Fruit fly (Drosophila melanogaster): ENCODE results near the gene Meltrin.

The Meltrin gene

DNA sequence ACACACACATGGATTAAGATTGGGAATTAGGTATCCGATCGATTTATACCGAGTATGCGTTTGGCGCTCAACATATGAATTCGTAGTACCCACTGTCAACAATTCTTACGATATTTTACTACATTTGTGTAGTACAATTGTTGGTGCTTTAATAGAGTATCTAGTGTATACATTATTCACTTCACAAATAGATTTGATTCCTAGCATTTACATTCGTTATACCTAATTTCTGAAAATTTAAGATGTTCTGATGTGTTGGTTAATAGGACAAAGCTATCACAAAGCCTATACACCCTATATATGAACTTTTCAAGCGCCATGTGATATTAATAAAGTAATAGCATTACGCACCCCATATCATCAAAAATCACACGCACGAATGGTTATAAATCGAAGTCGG is 72.4 kb downstream of the Meltrin start:
- peak; percentile 31 for TF ChIP-seq fru (GFP tag; optimal IDR thresholded peaks at IDR 0.05)
- TF ChIP-seq usp (GFP tag; optimal IDR thresholded peaks at IDR 0.05) = no peak
- TF ChIP-seq brk (GFP tag; optimal IDR thresholded peaks at IDR 0.05) = peak; percentile 26
- peak in 1 of 2 experiments; percentile 0 for TF ChIP-seq foxo (GFP tag; optimal IDR thresholded peaks at IDR 0.05)
- no peak for TF ChIP-seq rgr (GFP tag; optimal IDR thresholded peaks at IDR 0.05)

DNA sequence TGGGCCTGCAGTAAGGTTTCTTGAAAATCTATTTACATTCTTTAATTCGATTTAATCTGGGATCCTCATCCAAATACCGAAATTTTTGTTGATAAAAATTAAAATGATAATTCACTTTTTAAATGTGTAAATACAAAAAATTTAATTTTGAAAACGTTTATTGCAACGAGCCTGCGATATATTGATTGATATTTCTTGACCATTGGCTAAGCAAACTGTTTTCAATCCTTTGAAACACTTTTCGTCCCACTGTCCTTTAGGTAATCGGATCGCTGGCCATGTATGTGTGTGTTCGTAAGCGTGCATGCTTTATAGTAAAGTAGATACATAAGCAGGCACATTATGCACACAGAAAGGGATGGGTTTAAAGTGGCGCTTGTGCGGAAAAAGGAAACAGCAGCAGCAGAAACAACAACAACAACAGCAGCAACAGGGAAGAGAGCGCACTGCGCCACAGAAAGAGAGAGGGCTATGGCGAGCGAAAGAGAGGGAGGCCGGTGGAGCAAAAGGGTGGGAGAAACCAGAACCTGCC is 72.9 kb downstream of the Meltrin start:
- no peak for TF ChIP-seq Hr83 (GFP tag; optimal IDR thresholded peaks at IDR 0.05; ENCODE audit: poor library complexity, severe bottlenecking)
- no peak for TF ChIP-seq Dfd (GFP tag; optimal IDR thresholded peaks at IDR 0.05)
- no peak for TF ChIP-seq Rel (GFP tag; optimal IDR thresholded peaks at IDR 0.05)
- no peak for TF ChIP-seq Rel (tag; optimal IDR thresholded peaks at IDR 0.05)
- TF ChIP-seq CG32264 (GFP tag; optimal IDR thresholded peaks at IDR 0.05) = peak; percentile 5
- peak; percentile 45 for TF ChIP-seq psq (GFP tag; optimal IDR thresholded peaks at IDR 0.05)
- peak; percentile 78 for TF ChIP-seq ey (GFP tag; optimal IDR thresholded peaks at IDR 0.05)
- no peak for TF ChIP-seq lola (GFP tag; optimal IDR thresholded peaks at IDR 0.05)
- TF ChIP-seq tai (GFP tag; optimal IDR thresholded peaks at IDR 0.05) = no peak
- TF ChIP-seq Mio (GFP tag; optimal IDR thresholded peaks at IDR 0.05) = no peak
- peak; percentile 57 for TF ChIP-seq Hnf4 (GFP tag; optimal IDR thresholded peaks at IDR 0.05)
- peak in 1 of 2 experiments; percentile 75 for TF ChIP-seq foxo (GFP tag; optimal IDR thresholded peaks at IDR 0.05)
- no peak for TF ChIP-seq CG9705 (GFP tag; optimal IDR thresholded peaks at IDR 0.05)
- TF ChIP-seq usp (GFP tag; optimal IDR thresholded peaks at IDR 0.05) = no peak
- TF ChIP-seq dmrt93B (GFP tag; optimal IDR thresholded peaks at IDR 0.05) = peak; percentile 60
- peak; percentile 75 for TF ChIP-seq br (GFP tag; optimal IDR thresholded peaks at IDR 0.05)
- no peak for TF ChIP-seq pan (optimal IDR thresholded peaks at IDR 0.05)
- TF ChIP-seq woc (GFP tag; optimal IDR thresholded peaks at IDR 0.05) = peak; percentile 69
- TF ChIP-seq GATAd (GFP tag; optimal IDR thresholded peaks at IDR 0.05) = no peak
- no peak for TF ChIP-seq CrebA (GFP tag; optimal IDR thresholded peaks at IDR 0.05; ENCODE audit: borderline replicate concordance)
- no peak for TF ChIP-seq Abd-B (GFP tag; optimal IDR thresholded peaks at IDR 0.05)
- peak; percentile 83 for TF ChIP-seq fru (GFP tag; optimal IDR thresholded peaks at IDR 0.05)
- TF ChIP-seq Jra (GFP tag; optimal IDR thresholded peaks at IDR 0.05) = no peak
- TF ChIP-seq N (GFP tag; optimal IDR thresholded peaks at IDR 0.05) = no peak
- peak; percentile 75 for TF ChIP-seq Sp1 (GFP tag; optimal IDR thresholded peaks at IDR 0.05)
- peak; percentile 84 for TF ChIP-seq h (GFP tag; optimal IDR thresholded peaks at IDR 0.05)
- TF ChIP-seq OdsH (GFP tag; optimal IDR thresholded peaks at IDR 0.05) = peak; percentile 76
- peak; percentile 36 for TF ChIP-seq Dif (GFP tag; optimal IDR thresholded peaks at IDR 0.05; ENCODE audit: partially characterized antibody)
- peak; percentile 9 for TF ChIP-seq dsf (GFP tag; optimal IDR thresholded peaks at IDR 0.05; ENCODE audit: borderline replicate concordance)
- TF ChIP-seq dl (GFP tag; optimal IDR thresholded peaks at IDR 0.05; ENCODE audit: insufficient read depth in 1 of 2, partially characterized antibody in 2 of 2) = peak; percentile 37 to 58
- peak; percentile 28 for TF ChIP-seq sage (GFP tag; optimal IDR thresholded peaks at IDR 0.05)
- peak; percentile 11 for TF ChIP-seq sv (GFP tag; optimal IDR thresholded peaks at IDR 0.05)
- no peak for TF ChIP-seq Hr78 (GFP tag; optimal IDR thresholded peaks at IDR 0.05)
- no peak for TF ChIP-seq Myc (optimal IDR thresholded peaks at IDR 0.05)
- TF ChIP-seq Vsx2 (GFP tag; optimal IDR thresholded peaks at IDR 0.05; ENCODE audit: partially characterized antibody) = no peak
- no peak for TF ChIP-seq jim (GFP tag; optimal IDR thresholded peaks at IDR 0.05)
- TF ChIP-seq rgr (GFP tag; optimal IDR thresholded peaks at IDR 0.05) = peak; percentile 80
- peak; percentile 64 for TF ChIP-seq HLH106 (tag; optimal IDR thresholded peaks at IDR 0.05)

DNA sequence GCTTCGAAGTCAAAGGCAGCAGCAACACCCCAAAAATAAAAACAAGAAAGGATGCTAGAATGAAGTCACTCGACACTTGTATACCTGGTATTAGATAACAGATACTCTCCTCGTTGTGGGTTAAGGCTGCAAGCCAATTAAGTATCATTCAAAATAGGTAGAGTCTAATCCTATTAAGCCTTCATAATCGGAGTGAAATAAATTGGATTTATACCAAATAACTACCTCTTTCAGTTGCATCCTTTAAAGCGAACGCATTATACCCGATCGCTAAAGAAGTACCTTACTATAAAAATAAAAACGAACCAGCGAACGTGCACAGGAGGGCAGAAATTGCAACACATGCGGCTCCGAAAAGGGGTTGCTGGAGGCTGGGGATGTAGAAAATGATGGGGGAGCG is 74.5 kb downstream of the Meltrin start:
- TF ChIP-seq Hnf4 (GFP tag; optimal IDR thresholded peaks at IDR 0.05) (no peak), Abd-B (GFP tag; optimal IDR thresholded peaks at IDR 0.05) (no peak), psq (GFP tag; optimal IDR thresholded peaks at IDR 0.05) (peak; percentile 21)
